Worm (Caenorhabditis elegans) whole organism, young adult: ENCODE results near the gene F12A10.9.

Experiments used
- F33H1.4 ChIP-seq: fragments of 200-800 bp; sonication (Bioruptor generic); IDR thresholded peaks from 2 replicates; pipeline ENCODE4 v1.3.6; 2022; ENCODE audit warnings: missing genetic modification reagents, missing genetic modification characterization, missing compliant biosample characterization
- F37B4.10 ChIP-seq: fragments of 200-800 bp; sonication (Bioruptor generic); IDR thresholded peaks from 2 replicates; pipeline ENCODE4 v1.3.6; 2022; ENCODE audit warnings: missing genetic modification characterization, missing compliant biosample characterization
- F39B2.1 ChIP-seq: fragments of 200-800 bp; sonication (Bioruptor generic); IDR thresholded peaks from 2 replicates; pipeline ENCODE4 v1.3.6; 2022; ENCODE audit warnings: missing genetic modification reagents, missing genetic modification characterization, missing compliant biosample characterization
- F49E8.2 ChIP-seq: sonication (generic microtip); optimal IDR thresholded peaks from 3 replicates; lab custom pipeline; 2017; ENCODE audit warnings: missing genetic modification characterization, mild to moderate bottlenecking, missing compliant biosample characterization, antibody characterized with exemption, moderate library complexity; ENCODE audit not compliant: insufficient read depth
- K11D2.4 ChIP-seq: fragments of 200-800 bp; sonication (Bioruptor generic); IDR thresholded peaks from 2 replicates; pipeline ENCODE4 v1.3.6; 2022; ENCODE audit warnings: missing genetic modification reagents, missing genetic modification characterization, missing compliant biosample characterization
- Y53F4B.3 ChIP-seq: fragments of 200-800 bp; sonication (Bioruptor generic); IDR thresholded peaks from 2 replicates; pipeline ENCODE4 v1.3.6; 2022; ENCODE audit warnings: missing genetic modification reagents, missing genetic modification characterization, missing compliant biosample characterization
- Y56A3A.18 ChIP-seq: fragments of 200-800 bp; sonication (Bioruptor generic); IDR thresholded peaks from 2 replicates; pipeline ENCODE4 v1.3.6; 2022; ENCODE audit warnings: missing genetic modification reagents, missing genetic modification characterization, missing compliant biosample characterization
- Y79H2A.3 ChIP-seq: fragments of 200-800 bp; sonication (Bioruptor generic); conservative IDR thresholded peaks from 2 replicates; pipeline ENCODE4 v1.3.6; 2022; ENCODE audit warnings: missing genetic modification reagents, missing genetic modification characterization, missing compliant biosample characterization
- aptf-2 ChIP-seq: fragments of 200-800 bp; sonication (Bioruptor generic); conservative IDR thresholded peaks from 2 replicates; pipeline ENCODE4 v1.3.6; 2022; ENCODE audit warnings: missing genetic modification reagents, missing genetic modification characterization, missing compliant biosample characterization
- atf-7 ChIP-seq: sonication (generic microtip); optimal IDR thresholded peaks from 2 replicates; lab custom pipeline; 2017; ENCODE audit warnings: mild to moderate bottlenecking, missing genetic modification characterization, missing compliant biosample characterization
- athp-1 ChIP-seq: sonication (generic microtip); optimal IDR thresholded peaks from 2 replicates; lab custom pipeline; 2017; ENCODE audit warnings: mild to moderate bottlenecking, missing genetic modification characterization, missing compliant biosample characterization
- attf-3 ChIP-seq: fragments of 200-800 bp; sonication (Bioruptor generic); conservative IDR thresholded peaks from 2 replicates; pipeline ENCODE4 v1.3.6; 2022; ENCODE audit warnings: missing genetic modification reagents, missing genetic modification characterization, missing compliant biosample characterization
- bed-1 ChIP-seq: fragments of 200-800 bp; sonication (Bioruptor generic); IDR thresholded peaks from 2 replicates; pipeline ENCODE4 v1.3.6; 2022; ENCODE audit warnings: missing genetic modification reagents, missing genetic modification characterization, missing compliant biosample characterization
- bed-2 ChIP-seq: fragments of 200-800 bp; sonication (Bioruptor generic); IDR thresholded peaks from 2 replicates; pipeline ENCODE4 v1.3.6; 2022; ENCODE audit warnings: missing genetic modification reagents, missing genetic modification characterization, missing compliant biosample characterization
- ccch-3 ChIP-seq: fragments of 200-800 bp; sonication (Bioruptor generic); optimal IDR thresholded peaks from 2 replicates; lab custom pipeline; 2018; ENCODE audit warnings: mild to moderate bottlenecking, missing genetic modification characterization, missing compliant biosample characterization
- cebp-1 ChIP-seq, 2 experiments: fragments of 200-800 bp in 1 of 2; sonication (Bioruptor generic) in 1 of 2; sonication (generic microtip) in 1 of 2; IDR thresholded peaks in 1 of 2; optimal IDR thresholded peaks in 1 of 2; 2 replicates each; pipeline versions ENCODE4 v1.3.6 to Lab custom; 2017 to 2022; ENCODE audit warnings: missing compliant biosample characterization in 2 of 2, missing genetic modification characterization in 2 of 2, mild to moderate bottlenecking in 1 of 2, missing genetic modification reagents in 1 of 2, moderate library complexity in 1 of 2
- cebp-2 ChIP-seq: fragments of 200-800 bp; sonication (Bioruptor generic); IDR thresholded peaks from 2 replicates; pipeline ENCODE4 v1.3.6; 2022; ENCODE audit warnings: missing genetic modification characterization, missing compliant biosample characterization
- die-1 ChIP-seq: sonication (generic microtip); optimal IDR thresholded peaks from 2 replicates; lab custom pipeline; 2016; ENCODE audit warnings: missing genotype, mild to moderate bottlenecking, missing genetic modification characterization, missing compliant biosample characterization
- egrh-3 ChIP-seq: fragments of 200-800 bp; sonication (Bioruptor generic); IDR thresholded peaks from 2 replicates; pipeline ENCODE4 v1.3.6; 2022; ENCODE audit warnings: missing genetic modification reagents, missing genetic modification characterization, missing compliant biosample characterization
- ekl-4 ChIP-seq: fragments of 200-800 bp; sonication (Bioruptor generic); IDR thresholded peaks from 2 replicates; pipeline ENCODE4 v1.3.6; 2022; ENCODE audit warnings: missing genetic modification reagents, missing genetic modification characterization, missing compliant biosample characterization
- gei-17 ChIP-seq: fragments of 200-800 bp; sonication (Bioruptor generic); optimal IDR thresholded peaks from 2 replicates; lab custom pipeline; 2018; ENCODE audit warnings: mild to moderate bottlenecking, missing genetic modification characterization, missing compliant biosample characterization
- hlh-12 ChIP-seq: sonication (generic microtip); optimal IDR thresholded peaks from 2 replicates; lab custom pipeline; 2016; ENCODE audit warnings: missing genetic modification characterization, missing compliant biosample characterization
- hlh-26 ChIP-seq: fragments of 200-800 bp; sonication (Bioruptor generic); conservative IDR thresholded peaks from 2 replicates; pipeline ENCODE4 v1.3.6; 2022; ENCODE audit warnings: missing genetic modification reagents, missing genetic modification characterization, missing compliant biosample characterization
- hmg-1.2 ChIP-seq: fragments of 200-800 bp; sonication (Bioruptor generic); IDR thresholded peaks from 2 replicates; pipeline ENCODE4 v1.3.6; 2022; ENCODE audit warnings: missing genetic modification reagents, missing genetic modification characterization, missing compliant biosample characterization
- hrde-1 ChIP-seq: sonication (generic microtip); optimal IDR thresholded peaks from 2 replicates; lab custom pipeline; 2016; ENCODE audit warnings: missing genetic modification characterization, mild to moderate bottlenecking, missing compliant biosample characterization, moderate library complexity, missing genotype, missing genetic modification reagents, borderline replicate concordance
- hsf-1 ChIP-seq: fragments of 200-800 bp; sonication (Bioruptor generic); IDR thresholded peaks from 2 replicates; pipeline ENCODE4 v1.3.6; 2022; ENCODE audit warnings: missing genetic modification reagents, missing genetic modification characterization, missing compliant biosample characterization
- lir-1 ChIP-seq: fragments of 200-800 bp; sonication (Bioruptor generic); conservative IDR thresholded peaks from 2 replicates; pipeline ENCODE4 v1.3.6; 2022; ENCODE audit warnings: missing genetic modification reagents, missing genetic modification characterization, missing compliant biosample characterization
- lsl-1 ChIP-seq: fragments of 200-800 bp; sonication (Bioruptor generic); optimal IDR thresholded peaks from 2 replicates; lab custom pipeline; 2018; ENCODE audit warnings: mild to moderate bottlenecking, missing genetic modification characterization, moderate library complexity, missing compliant biosample characterization
- madf-10 ChIP-seq: sonication (generic microtip); optimal IDR thresholded peaks from 2 replicates; lab custom pipeline; 2016; ENCODE audit warnings: mild to moderate bottlenecking, missing genetic modification characterization, missing compliant biosample characterization
- madf-6 ChIP-seq: fragments of 200-800 bp; sonication (Bioruptor generic); IDR thresholded peaks from 2 replicates; pipeline ENCODE4 v1.3.6; 2022; ENCODE audit warnings: missing genetic modification reagents, missing genetic modification characterization, missing compliant biosample characterization
- nfya-1 ChIP-seq: sonication (generic microtip); optimal IDR thresholded peaks from 2 replicates; lab custom pipeline; 2017; ENCODE audit warnings: antibody characterized with exemption, missing compliant biosample characterization, missing genetic modification characterization, borderline replicate concordance; ENCODE audit not compliant: insufficient read depth
- nfya-2 ChIP-seq: fragments of 200-800 bp; sonication (Bioruptor generic); IDR thresholded peaks from 2 replicates; pipeline ENCODE4 v1.3.6; 2022; ENCODE audit warnings: missing genetic modification reagents, missing genetic modification characterization, missing compliant biosample characterization
- nhr-120 ChIP-seq: fragments of 200-800 bp; sonication (Bioruptor generic); IDR thresholded peaks from 2 replicates; pipeline ENCODE4 v1.3.6; 2022; ENCODE audit warnings: missing genetic modification characterization, missing compliant biosample characterization
- nhr-27 ChIP-seq: fragments of 200-800 bp; sonication (Bioruptor generic); optimal IDR thresholded peaks from 2 replicates; lab custom pipeline; 2018; ENCODE audit warnings: mild to moderate bottlenecking, missing genetic modification characterization, moderate library complexity, missing compliant biosample characterization
- nhr-80 ChIP-seq: sonication (generic microtip); optimal IDR thresholded peaks from 2 replicates; lab custom pipeline; 2016; ENCODE audit warnings: missing genetic modification characterization, missing compliant biosample characterization
- nhr-90 ChIP-seq: sonication (generic microtip); optimal IDR thresholded peaks from 2 replicates; lab custom pipeline; 2016; ENCODE audit warnings: missing genotype, mild to moderate bottlenecking, missing genetic modification characterization, missing compliant biosample characterization
- pha-4 ChIP-seq: fragments of 150-350 bp; sonication (generic microtip); optimal IDR thresholded peaks from 2 replicates; lab custom pipeline; 2014; ENCODE audit warnings: missing biosample characterization, missing genetic modification reagents, missing genetic modification characterization
- rec-8 ChIP-seq, 2 experiments: sonication (generic microtip); optimal IDR thresholded peaks; 2 replicates each; lab custom pipeline; 2016; ENCODE audit warnings: mild to moderate bottlenecking in 2 of 2, missing genetic modification characterization in 2 of 2, missing genetic modification reagents in 2 of 2, missing genotype in 2 of 2, missing biosample characterization in 1 of 2, missing compliant biosample characterization in 1 of 2, moderate library complexity in 1 of 2
- snpc-3.4 ChIP-seq: sonication (generic microtip); optimal IDR thresholded peaks from 2 replicates; lab custom pipeline; 2017; ENCODE audit warnings: missing genetic modification characterization, mild to moderate bottlenecking, missing compliant biosample characterization, antibody characterized with exemption, moderate library complexity, missing genotype, missing genetic modification reagents
- sptf-2 ChIP-seq: fragments of 200-800 bp; sonication (Bioruptor generic); optimal IDR thresholded peaks from 2 replicates; lab custom pipeline; 2018; ENCODE audit warnings: mild to moderate bottlenecking, missing genetic modification characterization, missing compliant biosample characterization
- tbx-9 ChIP-seq: sonication (generic microtip); optimal IDR thresholded peaks from 2 replicates; lab custom pipeline; 2016; ENCODE audit warnings: borderline replicate concordance, missing genetic modification characterization, inconsistent platforms, missing compliant biosample characterization
- unc-62 ChIP-seq: fragments of 150-350 bp; optimal IDR thresholded peaks from 2 replicates; lab custom pipeline; 2014; ENCODE audit warnings: missing biosample characterization, missing genetic modification reagents, missing genetic modification characterization
- xnd-1 ChIP-seq: sonication (generic microtip); optimal IDR thresholded peaks from 2 replicates; lab custom pipeline; 2016; ENCODE audit warnings: missing genotype, missing genetic modification reagents, missing genetic modification characterization, missing compliant biosample characterization
- ztf-18 ChIP-seq: sonication (generic microtip); optimal IDR thresholded peaks from 2 replicates; lab custom pipeline; 2016; ENCODE audit warnings: missing genotype, mild to moderate bottlenecking, missing genetic modification characterization, missing compliant biosample characterization
- ztf-22 ChIP-seq: fragments of 200-800 bp; sonication (Bioruptor generic); optimal IDR thresholded peaks from 2 replicates; lab custom pipeline; 2018; ENCODE audit warnings: mild to moderate bottlenecking, missing genetic modification characterization, moderate library complexity, missing compliant biosample characterization
- ztf-6 ChIP-seq: fragments of 200-800 bp; sonication (Bioruptor generic); IDR thresholded peaks from 2 replicates; pipeline ENCODE4 v1.3.6; 2022; ENCODE audit warnings: missing genetic modification reagents, missing genetic modification characterization, missing compliant biosample characterization

F12A10.9 gene

ce11 chrII:5543476-5544144 lies 45.1 kb downstream of the F12A10.9 start (continued):
- peak; percentile 92; the same call in 1 of the 2 replicates for TF ChIP-seq F37B4.10 (GFP tag; lab: Robert Waterston, UW)
- TF ChIP-seq attf-3 (GFP tag; lab: Robert Waterston, UW): peak; percentile 81
- TF ChIP-seq madf-10 (tag; lab: Kevin White, UChicago): peak; percentile 94
- TF ChIP-seq atf-7 (tag; lab: Kevin White, UChicago): peak; percentile 98
- TF ChIP-seq pha-4: peak; percentile 95
- TF ChIP-seq nfya-2 (GFP tag; lab: Robert Waterston, UW): 0 out of 2 replicates have a peak, but pooled peaks have one; percentile 55
- peak; percentile 95 for TF ChIP-seq K11D2.4
- peak; percentile 81 for TF ChIP-seq ccch-3 (GFP tag; lab: Kevin White, UChicago)
- TF ChIP-seq lsl-1 (GFP tag; lab: Kevin White, UChicago): peak; percentile 55
- 0 out of 2 replicates have a peak, but pooled peaks have one; percentile 35 for TF ChIP-seq nhr-120 (GFP tag; lab: Robert Waterston, UW)
- peak; percentile 87 for TF ChIP-seq bed-2 (GFP tag; lab: Robert Waterston, UW)
- no peak for TF ChIP-seq hlh-26 (GFP tag; lab: Robert Waterston, UW)
- TF ChIP-seq madf-6 (GFP tag; lab: Robert Waterston, UW): peak; percentile 85
- peak; percentile 59; the same call in 1 of the 2 replicates for TF ChIP-seq egrh-3
- TF ChIP-seq cebp-2: peak; percentile 83; the same call in 1 of the 2 replicates
- peak; percentile 89 for TF ChIP-seq nhr-27
- peak; percentile 45 for TF ChIP-seq nhr-80 (tag; lab: Kevin White, UChicago)
- TF ChIP-seq Y56A3A.18 (GFP tag; lab: Robert Waterston, UW): peak; percentile 91
- TF ChIP-seq ztf-6 (GFP tag; lab: Robert Waterston, UW): 0 out of 2 replicates have a peak, but pooled peaks have one; percentile 44
- peak; percentile 15 for TF ChIP-seq xnd-1 (tag; lab: Kevin White, UChicago)
- peak; percentile 8; the same call in 1 of the 2 replicates for TF ChIP-seq F39B2.1 (GFP tag; lab: Robert Waterston, UW)
- peak; percentile 89 for TF ChIP-seq lir-1 (GFP tag; lab: Robert Waterston, UW)
- TF ChIP-seq F49E8.2 (tag; lab: Kevin White, UChicago): peak; percentile 59
- peak; percentile 94 for TF ChIP-seq athp-1 (tag; lab: Kevin White, UChicago)
- TF ChIP-seq unc-62: peak; percentile 23
- TF ChIP-seq cebp-1 (GFP tag; IDR thresholded peaks at IDR 0.05; lab: Robert Waterston, UW): peak; percentile 69
- peak; percentile 95 for TF ChIP-seq cebp-1 (tag; optimal IDR thresholded peaks at IDR 0.05; lab: Kevin White, UChicago)
- peak; percentile 93 for TF ChIP-seq snpc-3.4 (tag; lab: Kevin White, UChicago)
- peak; percentile 10 for TF ChIP-seq sptf-2 (GFP tag; lab: Kevin White, UChicago)
- TF ChIP-seq gei-17: peak; percentile 91
- TF ChIP-seq rec-8 (tag; optimal IDR thresholded peaks at IDR 0.05; lab: Kevin White, UChicago): peak; percentile 69 to 72
- TF ChIP-seq die-1: peak; percentile 64
- TF ChIP-seq Y79H2A.3 (GFP tag; lab: Robert Waterston, UW): peak; percentile 68; the same call in 1 of the 2 replicates

- no peak for TF ChIP-seq hlh-12
- TF ChIP-seq nfya-1 (tag; lab: Kevin White, UChicago): no peak
- TF ChIP-seq Y53F4B.3 (GFP tag; lab: Robert Waterston, UW): no peak
- TF ChIP-seq bed-1 (GFP tag; lab: Robert Waterston, UW): no peak
- TF ChIP-seq ztf-18 (tag; lab: Kevin White, UChicago): no peak
- no peak for TF ChIP-seq tbx-9 (tag; lab: Kevin White, UChicago)
- no peak for TF ChIP-seq ekl-4
- no peak for TF ChIP-seq Y79H2A.3 (GFP tag; lab: Robert Waterston, UW)
- TF ChIP-seq athp-1 (tag; lab: Kevin White, UChicago): no peak
- peak; percentile 53 for TF ChIP-seq hmg-1.2 (GFP tag; lab: Robert Waterston, UW)
- TF ChIP-seq hlh-26 (GFP tag; lab: Robert Waterston, UW): no peak
- TF ChIP-seq nhr-90 (tag; lab: Kevin White, UChicago): no peak
- no peak for TF ChIP-seq aptf-2 (GFP tag; lab: Robert Waterston, UW)
- TF ChIP-seq unc-62: no peak
- peak; percentile 50 for TF ChIP-seq ztf-22 (GFP tag; lab: Kevin White, UChicago)
- no peak for TF ChIP-seq F33H1.4 (GFP tag; lab: Robert Waterston, UW)
- TF ChIP-seq hsf-1 (GFP tag; lab: Robert Waterston, UW): peak; percentile 11; the same call in 1 of the 2 replicates
- TF ChIP-seq hrde-1 (tag; lab: Kevin White, UChicago): no peak
These were observed 45.6 kb downstream of the F12A10.9 start for ce11 chrII:5544145-5544515.
